Worm (Caenorhabditis elegans) whole organism, L1 larva: ENCODE data around the gene cct-6.
A peak's percentile ranks its signal among the peaks of the same experiment; 100 is the strongest.

Source experiments
- C34B4.2 ChIP-seq: sonication (generic microtip); optimal IDR thresholded peaks from 2 replicates; lab custom pipeline; 2017; ENCODE audit warnings: mild to moderate bottlenecking, missing genetic modification characterization, missing compliant biosample characterization
- aha-1 ChIP-seq: fragments of 150-350 bp; optimal IDR thresholded peaks from 2 replicates; lab custom pipeline; 2014; ENCODE audit warnings: missing biosample characterization, missing genetic modification characterization
- alr-1 ChIP-seq: fragments of 200-800 bp; sonication (Bioruptor generic); optimal IDR thresholded peaks from 2 replicates; lab custom pipeline; 2018; ENCODE audit warnings: borderline replicate concordance, mild to moderate bottlenecking, missing genetic modification characterization, missing compliant biosample characterization
- aly-2 ChIP-seq: fragments of 150-350 bp; optimal IDR thresholded peaks from 2 replicates; lab custom pipeline; 2014; ENCODE audit warnings: missing biosample characterization, missing genetic modification characterization
- ama-1 ChIP-seq: fragments of 150-350 bp; optimal IDR thresholded peaks from 2 replicates; lab custom pipeline; 2014
- blmp-1 ChIP-seq: fragments of 150-350 bp; optimal IDR thresholded peaks from 2 replicates; lab custom pipeline; 2014; ENCODE audit warnings: missing biosample characterization, missing genetic modification characterization
- ceh-63 ChIP-seq: fragments of 200-800 bp; sonication (Bioruptor generic); optimal IDR thresholded peaks from 2 replicates; lab custom pipeline; 2018; ENCODE audit warnings: mild to moderate bottlenecking, missing genetic modification characterization, missing compliant biosample characterization
- ceh-8 ChIP-seq: fragments of 200-800 bp; sonication (Bioruptor generic); optimal IDR thresholded peaks from 2 replicates; lab custom pipeline; 2018; ENCODE audit warnings: mild to moderate bottlenecking, missing genetic modification characterization, moderate library complexity, missing compliant biosample characterization
- ceh-90 ChIP-seq: sonication (generic microtip); optimal IDR thresholded peaks from 2 replicates; lab custom pipeline; 2016; ENCODE audit warnings: missing genetic modification characterization, missing compliant biosample characterization
- ces-1 ChIP-seq: fragments of 150-350 bp; optimal IDR thresholded peaks from 2 replicates; lab custom pipeline; 2014; ENCODE audit warnings: missing biosample characterization, missing genetic modification reagents, missing genetic modification characterization
- dpl-1 ChIP-seq, 3 experiments: fragments of 150-350 bp in 2 of 3; sonication (generic microtip) in 1 of 3; optimal IDR thresholded peaks; 2 replicates each; lab custom pipeline; 2014 to 2017; ENCODE audit warnings: missing biosample characterization in 3 of 3, missing genetic modification characterization in 3 of 3, missing genetic modification reagents in 3 of 3
- dsc-1 ChIP-seq: sonication (generic microtip); optimal IDR thresholded peaks from 2 replicates; lab custom pipeline; 2016; ENCODE audit warnings: mild to moderate bottlenecking, missing genetic modification characterization, missing compliant biosample characterization
- efl-1 ChIP-seq, 4 experiments: fragments of 150-350 bp; optimal IDR thresholded peaks in 3 of 4; peaks in 1 of 4; 1 replicate in 1 of 4; 2 replicates in 3 of 4; lab custom pipeline; 2014; ENCODE audit warnings: missing biosample characterization in 2 of 4, missing genetic modification characterization in 2 of 4, missing genetic modification reagents in 2 of 4
- egl-13 ChIP-seq: sonication (generic microtip); optimal IDR thresholded peaks from 2 replicates; lab custom pipeline; 2016; ENCODE audit warnings: missing genotype, missing genetic modification reagents, missing genetic modification characterization, missing compliant biosample characterization
- elt-2 ChIP-seq: sonication (generic microtip); optimal IDR thresholded peaks from 2 replicates; lab custom pipeline; 2016; ENCODE audit warnings: missing genetic modification characterization, mild to moderate bottlenecking, inconsistent platforms, missing compliant biosample characterization, missing genetic modification reagents
- elt-3 ChIP-seq, 6 experiments: fragments of 150-350 bp in 1 of 6; sonication (generic microtip); optimal IDR thresholded peaks; 2 replicates each; lab custom pipeline; 2017 to 2018; ENCODE audit warnings: missing biosample characterization in 6 of 6, missing genetic modification characterization in 6 of 6, inconsistent platforms in 1 of 6
- fkh-10 ChIP-seq: sonication (generic microtip); optimal IDR thresholded peaks from 2 replicates; lab custom pipeline; 2017; ENCODE audit warnings: missing biosample characterization, missing genetic modification reagents, missing genetic modification characterization
- fkh-4 ChIP-seq: sonication (generic microtip); optimal IDR thresholded peaks from 2 replicates; lab custom pipeline; 2016; ENCODE audit warnings: missing compliant biosample characterization, missing genetic modification characterization, borderline replicate concordance
- fkh-8 ChIP-seq: sonication (generic microtip); optimal IDR thresholded peaks from 2 replicates; lab custom pipeline; 2016; ENCODE audit warnings: mild to moderate bottlenecking, missing genetic modification characterization, missing compliant biosample characterization
- fos-1 ChIP-seq: fragments of 150-350 bp; optimal IDR thresholded peaks from 2 replicates; lab custom pipeline; 2014; ENCODE audit warnings: missing biosample characterization, missing genetic modification characterization
- grh-1 ChIP-seq: fragments of 200-800 bp; sonication (Bioruptor generic); IDR thresholded peaks from 2 replicates; pipeline ENCODE4 v1.3.6; 2022; ENCODE audit warnings: missing genetic modification reagents, missing genetic modification characterization, missing compliant biosample characterization
- hlh-4 ChIP-seq: sonication (generic microtip); optimal IDR thresholded peaks from 2 replicates; lab custom pipeline; 2016; ENCODE audit warnings: mild to moderate bottlenecking, missing genetic modification characterization, missing compliant biosample characterization
- jun-1 ChIP-seq: fragments of 150-350 bp; optimal IDR thresholded peaks from 2 replicates; lab custom pipeline; 2014; ENCODE audit warnings: missing biosample characterization, missing genetic modification reagents, missing genetic modification characterization
- lin-14 ChIP-seq: fragments of 200-800 bp; sonication (Bioruptor generic); optimal IDR thresholded peaks from 2 replicates; lab custom pipeline; 2018; ENCODE audit warnings: mild to moderate bottlenecking, missing genetic modification characterization, moderate library complexity, missing compliant biosample characterization
- lin-15B ChIP-seq: fragments of 150-350 bp; sonication (generic microtip); optimal IDR thresholded peaks from 3 replicates; lab custom pipeline; 2014; ENCODE audit warnings: missing biosample characterization, missing genetic modification characterization
- lin-35 ChIP-seq, 2 experiments: fragments of 150-350 bp; optimal IDR thresholded peaks; 2 replicates each; lab custom pipeline; 2014; ENCODE audit warnings: missing biosample characterization in 2 of 2, missing genetic modification characterization in 2 of 2, missing genetic modification reagents in 2 of 2
- lin-39 ChIP-seq: fragments of 150-350 bp; optimal IDR thresholded peaks from 2 replicates; lab custom pipeline; 2014; ENCODE audit warnings: missing biosample characterization, missing genetic modification reagents, missing genetic modification characterization
- lir-3 ChIP-seq: sonication (generic microtip); optimal IDR thresholded peaks from 2 replicates; lab custom pipeline; 2016; ENCODE audit warnings: mild to moderate bottlenecking, missing genetic modification characterization, moderate library complexity, missing compliant biosample characterization; ENCODE audit not compliant: poor library complexity
- nhr-11 ChIP-seq: fragments of 150-350 bp; optimal IDR thresholded peaks from 2 replicates; lab custom pipeline; 2014; ENCODE audit warnings: missing biosample characterization, missing genetic modification characterization
- nhr-19 ChIP-seq: fragments of 200-800 bp; sonication (Bioruptor generic); conservative IDR thresholded peaks from 2 replicates; pipeline ENCODE4 v1.3.6; 2022; ENCODE audit warnings: missing genetic modification characterization, missing compliant biosample characterization
- nhr-28 ChIP-seq: fragments of 150-350 bp; optimal IDR thresholded peaks from 2 replicates; lab custom pipeline; 2014; ENCODE audit warnings: missing biosample characterization, missing genetic modification characterization
- nhr-47 ChIP-seq: sonication (generic microtip); optimal IDR thresholded peaks from 2 replicates; lab custom pipeline; 2016; ENCODE audit warnings: mild to moderate bottlenecking, missing genetic modification characterization, moderate library complexity, missing compliant biosample characterization
- nhr-71 ChIP-seq: sonication (generic microtip); optimal IDR thresholded peaks from 2 replicates; lab custom pipeline; 2016; ENCODE audit warnings: mild to moderate bottlenecking, missing genetic modification characterization, moderate library complexity, missing compliant biosample characterization
- nhr-76 ChIP-seq: sonication (generic microtip); optimal IDR thresholded peaks from 2 replicates; lab custom pipeline; 2017; ENCODE audit warnings: missing biosample characterization, missing genetic modification characterization
- nhr-77 ChIP-seq: fragments of 150-350 bp; optimal IDR thresholded peaks from 2 replicates; lab custom pipeline; 2014; ENCODE audit warnings: missing biosample characterization, missing genetic modification characterization
- nhr-84 ChIP-seq: sonication (generic microtip); optimal IDR thresholded peaks from 2 replicates; lab custom pipeline; 2017; ENCODE audit warnings: missing biosample characterization, missing genetic modification characterization
- nhr-85 ChIP-seq: sonication (generic microtip); peaks from one replicate; lab custom pipeline; 2016; ENCODE audit warnings: missing genetic modification characterization, inconsistent platforms, missing compliant biosample characterization
- pag-3 ChIP-seq: sonication (generic microtip); optimal IDR thresholded peaks from 2 replicates; lab custom pipeline; 2017; ENCODE audit warnings: missing genetic modification characterization, mild to moderate bottlenecking, missing compliant biosample characterization, antibody characterized with exemption, borderline replicate concordance; ENCODE audit not compliant: insufficient read depth
- sptf-1 ChIP-seq: fragments of 150-350 bp; optimal IDR thresholded peaks from 2 replicates; lab custom pipeline; 2014; ENCODE audit warnings: missing biosample characterization, missing genetic modification characterization
- swsn-7 ChIP-seq: sonication (generic microtip); optimal IDR thresholded peaks from 2 replicates; lab custom pipeline; 2016; ENCODE audit warnings: missing genetic modification characterization, missing compliant biosample characterization
- tlp-1 ChIP-seq: fragments of 150-350 bp; optimal IDR thresholded peaks from 2 replicates; lab custom pipeline; 2014; ENCODE audit warnings: missing biosample characterization, missing genetic modification characterization
- unc-62 ChIP-seq: fragments of 150-350 bp; optimal IDR thresholded peaks from 2 replicates; lab custom pipeline; 2014; ENCODE audit warnings: missing biosample characterization, missing genetic modification reagents, missing genetic modification characterization
- unc-86 ChIP-seq: sonication (generic microtip); optimal IDR thresholded peaks from 2 replicates; lab custom pipeline; 2016; ENCODE audit warnings: missing genetic modification characterization, missing compliant biosample characterization
- unc-98 ChIP-seq: fragments of 200-800 bp; sonication (Bioruptor generic); IDR thresholded peaks from 2 replicates; pipeline ENCODE4 v1.3.6; 2022; ENCODE audit warnings: missing genetic modification characterization, missing compliant biosample characterization
- xbp-1 ChIP-seq: sonication (generic microtip); optimal IDR thresholded peaks from 2 replicates; lab custom pipeline; 2016; ENCODE audit warnings: missing genetic modification characterization, missing compliant biosample characterization
- zip-4 ChIP-seq: fragments of 200-800 bp; sonication (Bioruptor generic); optimal IDR thresholded peaks from 2 replicates; lab custom pipeline; 2018; ENCODE audit warnings: mild to moderate bottlenecking, missing genetic modification characterization, moderate library complexity, missing compliant biosample characterization
- ztf-11 ChIP-seq, 2 experiments: sonication (generic microtip); optimal IDR thresholded peaks; 2 replicates each; lab custom pipeline; 2016 to 2017; ENCODE audit warnings: missing genetic modification characterization in 2 of 2, missing biosample characterization in 1 of 2, missing compliant biosample characterization in 1 of 2
- ztf-4 ChIP-seq: fragments of 150-350 bp; optimal IDR thresholded peaks from 2 replicates; lab custom pipeline; 2014; ENCODE audit warnings: missing biosample characterization, missing genetic modification characterization

Gene cct-6

DNA sequence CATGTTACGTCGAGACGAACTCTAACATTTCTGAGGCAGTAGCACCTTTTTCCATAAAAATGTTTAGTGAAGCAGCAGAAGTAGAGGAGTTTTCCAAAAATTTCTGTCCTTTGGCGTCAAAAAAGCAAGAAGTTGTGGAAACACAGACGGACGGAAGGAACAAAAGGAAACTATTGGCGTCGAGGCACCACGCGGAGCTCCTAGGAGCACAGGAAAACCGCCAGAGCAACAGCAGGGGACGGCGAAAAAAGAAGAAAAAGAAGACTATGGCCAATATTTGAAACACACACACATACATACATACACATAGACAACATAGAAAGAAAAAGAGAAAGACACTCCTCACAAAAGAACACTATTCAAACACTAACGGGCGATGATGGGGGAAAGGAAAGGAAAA, 12.6 kb downstream of the cct-6 start:
- TF ChIP-seq dsc-1 (tag; lab: Kevin White, UChicago): no peak
- no peak for TF ChIP-seq ztf-4 (tag; lab: Kevin White, UChicago)
- no peak for TF ChIP-seq jun-1
- peak; percentile 9 for TF ChIP-seq nhr-71 (tag; lab: Kevin White, UChicago)
- TF ChIP-seq dpl-1 (GFP tag; optimal IDR thresholded peaks at IDR 0.05; lab: Kevin White, UChicago): peak in 1 of 3 experiments; percentile 5
- no peak for TF ChIP-seq nhr-28 (tag; lab: Kevin White, UChicago)
- TF ChIP-seq pag-3 (tag; lab: Kevin White, UChicago): no peak
- no peak for TF ChIP-seq aly-2 (tag; lab: Kevin White, UChicago)
- peak; percentile 44 for TF ChIP-seq nhr-85 (tag; lab: Kevin White, UChicago)
- TF ChIP-seq nhr-47: no peak
- no peak for TF ChIP-seq ceh-63 (GFP tag; lab: Kevin White, UChicago)
- no peak for TF ChIP-seq swsn-7 (tag; lab: Kevin White, UChicago)
- peak; percentile 53 for TF ChIP-seq lin-14
- TF ChIP-seq efl-1 (optimal IDR thresholded peaks at IDR 0.05; lab: Kevin White, UChicago): no peak
- TF ChIP-seq efl-1 (GFP tag; optimal IDR thresholded peaks at IDR 0.05 in 1 of 2; lab: Kevin White, UChicago): peak in 1 of 2 experiments; percentile 51
- no peak for TF ChIP-seq nhr-76 (tag; lab: Kevin White, UChicago)
- no peak for TF ChIP-seq lin-39 (tag; lab: Kevin White, UChicago)
- TF ChIP-seq fkh-8 (tag; lab: Kevin White, UChicago): no peak
- peak in 1 of 2 experiments; percentile 4 for TF ChIP-seq lin-35 (GFP tag; optimal IDR thresholded peaks at IDR 0.05; lab: Kevin White, UChicago)
- TF ChIP-seq ztf-11 (tag; optimal IDR thresholded peaks at IDR 0.05; lab: Kevin White, UChicago): no peak
- TF ChIP-seq lir-3 (tag; lab: Kevin White, UChicago): no peak
- TF ChIP-seq grh-1 (GFP tag; lab: Robert Waterston, UW): 0 out of 2 replicates have a peak, but pooled peaks have one; percentile 27
- no peak for TF ChIP-seq zip-4 (GFP tag; lab: Kevin White, UChicago)
- TF ChIP-seq lin-15B: no peak
- no peak for TF ChIP-seq nhr-77 (tag; lab: Kevin White, UChicago)
- no peak for TF ChIP-seq ceh-8 (GFP tag; lab: Kevin White, UChicago)

- TF ChIP-seq pag-3 (tag; lab: Kevin White, UChicago) (no peak), blmp-1 (tag; lab: Kevin White, UChicago) (peak; percentile 87), dpl-1 (GFP tag; optimal IDR thresholded peaks at IDR 0.05; lab: Kevin White, UChicago) (peak in 2 of 3 experiments; percentile 31 to 37), nhr-84 (no peak), ceh-8 (GFP tag; lab: Kevin White, UChicago) (no peak), egl-13 (tag; lab: Kevin White, UChicago) (no peak), lin-15B (no peak), swsn-7 (tag; lab: Kevin White, UChicago) (peak; percentile 21), nhr-85 (tag; lab: Kevin White, UChicago) (peak; percentile 92), ces-1 (GFP tag; lab: Kevin White, UChicago) (no peak), nhr-71 (tag; lab: Kevin White, UChicago) (peak; percentile 78), ceh-90 (tag; lab: Kevin White, UChicago) (no peak), fkh-4 (tag; lab: Kevin White, UChicago) (no peak), hlh-4 (tag; lab: Kevin White, UChicago) (no peak), zip-4 (GFP tag; lab: Kevin White, UChicago) (no peak), nhr-76 (tag; lab: Kevin White, UChicago) (no peak), nhr-47 (peak; percentile 59), aha-1 (tag; lab: Kevin White, UChicago) (no peak), nhr-11 (tag; lab: Kevin White, UChicago) (no peak), C34B4.2 (tag; lab: Kevin White, UChicago) (no peak), xbp-1 (peak; percentile 7), lin-39 (tag; lab: Kevin White, UChicago) (no peak), fkh-10 (no peak), ceh-63 (GFP tag; lab: Kevin White, UChicago) (no peak), nhr-19 (GFP tag; lab: Robert Waterston, UW) (peak; percentile 58), tlp-1 (no peak), sptf-1 (tag; lab: Kevin White, UChicago) (no peak), elt-2 (tag; lab: Kevin White, UChicago) (no peak), alr-1 (tag; lab: Kevin White, UChicago) (no peak), jun-1 (no peak), unc-98 (no peak), unc-62 (GFP tag; lab: Kevin White, UChicago) (no peak), unc-86 (tag; lab: Kevin White, UChicago) (no peak), ama-1 (lab: Kevin White, UChicago) (peak; percentile 33), lir-3 (tag; lab: Kevin White, UChicago) (no peak), elt-3 (tag; optimal IDR thresholded peaks at IDR 0.05; lab: Kevin White, UChicago) (peak in 1 of 6 experiments; percentile 64), fos-1 (tag; lab: Kevin White, UChicago) (no peak)
Measured at ce11 chrIII:5841676-5842075, 13.8 kb downstream of the cct-6 start.
